Worm (Caenorhabditis elegans): ENCODE results near the gene B0035.18.

DNA sequence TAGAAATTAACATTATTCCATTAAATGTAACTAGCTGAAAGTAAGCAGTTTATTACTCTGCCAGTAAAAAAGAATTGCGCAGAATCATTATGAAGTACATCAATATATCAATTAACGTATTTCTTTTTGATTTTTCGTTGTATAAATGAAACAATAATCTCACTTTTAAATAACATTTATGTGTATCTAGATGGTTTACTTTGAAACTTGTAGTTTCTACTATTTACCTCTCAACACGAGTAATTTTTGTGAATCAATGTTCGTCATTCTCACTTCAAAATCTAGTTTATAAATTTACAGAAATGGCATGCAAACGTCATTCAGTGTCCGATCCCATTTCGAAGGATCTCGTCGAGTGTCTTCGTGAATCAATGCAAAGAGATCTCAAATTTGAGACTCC, 3.0 kb upstream of the B0035.18 start, which contains the start of gene gspd-1:
- TF ChIP-seq ztf-11 (tag; optimal IDR thresholded peaks at IDR 0.05) (no peak), aha-1 (tag; optimal IDR thresholded peaks at IDR 0.05) (no peak), lin-14 (GFP tag; optimal IDR thresholded peaks at IDR 0.05) (no peak), ztf-4 (tag; optimal IDR thresholded peaks at IDR 0.05) (no peak), dpl-1 (GFP tag; optimal IDR thresholded peaks at IDR 0.05) (no peak), nhr-28 (tag; optimal IDR thresholded peaks at IDR 0.05) (no peak), fkh-10 (GFP tag; optimal IDR thresholded peaks at IDR 0.05) (no peak), snpc-4 (tag; optimal IDR thresholded peaks at IDR 0.05) (no peak), skn-1 (tag; optimal IDR thresholded peaks at IDR 0.05) (no peak), pqm-1 (tag; optimal IDR thresholded peaks at IDR 0.05) (no peak), mep-1 (tag; optimal IDR thresholded peaks at IDR 0.05) (no peak), unc-62 (GFP tag; optimal IDR thresholded peaks at IDR 0.05) (no peak), ceh-82 (tag; optimal IDR thresholded peaks at IDR 0.05) (no peak)
